Worm (Caenorhabditis elegans): ENCODE measurements around the gene mix-1.

Gene mix-1

DNA sequence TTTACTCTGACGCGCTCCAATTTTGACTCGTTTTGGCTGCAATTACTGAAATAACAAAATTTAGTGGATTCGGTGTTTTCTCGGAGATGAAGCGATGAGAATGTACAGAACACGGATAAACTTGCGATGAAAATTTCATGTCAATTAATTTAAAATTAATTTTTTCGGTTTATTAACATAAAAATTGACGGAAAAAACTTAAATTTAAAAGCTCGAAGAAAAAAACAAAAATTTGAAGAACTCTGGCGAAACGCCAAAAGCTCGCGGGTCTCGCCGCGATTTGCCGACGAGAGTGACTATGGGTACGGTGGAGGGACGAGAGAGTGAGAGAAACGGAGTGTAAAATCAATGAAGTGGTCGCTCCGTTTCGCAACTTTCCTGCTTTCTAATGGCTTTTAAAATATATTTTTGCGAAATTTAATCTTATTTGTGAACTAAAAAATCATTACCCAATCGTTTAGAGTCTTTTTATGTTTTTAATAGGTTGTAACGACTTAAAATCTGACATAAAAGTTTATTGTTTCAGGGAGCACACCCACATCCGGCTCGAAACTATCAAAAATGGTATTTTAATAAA is 44.7 kb downstream of the mix-1 start, which contains the start of the genes gmps-1 and cap-2 (continued):
- TF ChIP-seq ceh-31 (tag; optimal IDR thresholded peaks at IDR 0.05): peak; percentile 78
- TF ChIP-seq unc-42 (tag; optimal IDR thresholded peaks at IDR 0.05): peak; percentile 69
- TF ChIP-seq zip-5 (tag; optimal IDR thresholded peaks at IDR 0.05): no peak
- peak; percentile 47 for TF ChIP-seq C08G9.2 (tag; optimal IDR thresholded peaks at IDR 0.05)
- no peak for TF ChIP-seq nhr-11 (tag; optimal IDR thresholded peaks at IDR 0.05)
- no peak for TF ChIP-seq ceh-45 (GFP tag; IDR thresholded peaks at IDR 0.05)
- no peak; the same call in 1 of the 2 replicates for TF ChIP-seq sox-2 (GFP tag; IDR thresholded peaks at IDR 0.05)
- peak; percentile 10 for TF ChIP-seq pha-2 (tag; optimal IDR thresholded peaks at IDR 0.05)
- no peak for TF ChIP-seq Y22D7AL.16 (tag; optimal IDR thresholded peaks at IDR 0.05)
- no peak for TF ChIP-seq pha-4 (tag; optimal IDR thresholded peaks at IDR 0.05)
- TF ChIP-seq eyg-1 (tag; optimal IDR thresholded peaks at IDR 0.05): peak; percentile 5
- TF ChIP-seq F13H6.1 (tag; optimal IDR thresholded peaks at IDR 0.05): no peak
- TF ChIP-seq fax-1 (tag; optimal IDR thresholded peaks at IDR 0.05): no peak
- TF ChIP-seq hlh-6 (tag; optimal IDR thresholded peaks at IDR 0.05): no peak
- no peak for TF ChIP-seq C38D4.7 (GFP tag; optimal IDR thresholded peaks at IDR 0.05)
- no peak for TF ChIP-seq sox-4 (tag; optimal IDR thresholded peaks at IDR 0.05)
- peak; percentile 22 for TF ChIP-seq ets-4 (tag; optimal IDR thresholded peaks at IDR 0.05)
- peak; percentile 53; the same call in 1 of the 2 replicates for TF ChIP-seq unc-3 (GFP tag; conservative IDR thresholded peaks at IDR 0.05)
- no peak for TF ChIP-seq unc-3 (tag; optimal IDR thresholded peaks at IDR 0.05)
- peak; percentile 80 for TF ChIP-seq tbx-2 (tag; optimal IDR thresholded peaks at IDR 0.05)
- TF ChIP-seq gmeb-2 (tag; optimal IDR thresholded peaks at IDR 0.05): no peak
- TF ChIP-seq nhr-232 (tag; optimal IDR thresholded peaks at IDR 0.05): no peak
- TF ChIP-seq nfya-1 (tag; optimal IDR thresholded peaks at IDR 0.05): peak; percentile 95
- no peak for TF ChIP-seq hlh-15 (tag; optimal IDR thresholded peaks at IDR 0.05)
- TF ChIP-seq elt-2 (tag; optimal IDR thresholded peaks at IDR 0.05): peak; percentile 63
- no peak for TF ChIP-seq K02D7.2 (tag; optimal IDR thresholded peaks at IDR 0.05)
- peak; percentile 2 for TF ChIP-seq ceh-2 (tag; optimal IDR thresholded peaks at IDR 0.05)
- peak; percentile 6 for TF ChIP-seq lin-11 (tag; optimal IDR thresholded peaks at IDR 0.05)
- no peak for TF ChIP-seq K09A11.1 (tag; optimal IDR thresholded peaks at IDR 0.05; ENCODE audit: insufficient read depth)
- TF ChIP-seq ama-1 (optimal IDR thresholded peaks at IDR 0.05): no peak
- TF ChIP-seq sdc-2 (tag; optimal IDR thresholded peaks at IDR 0.05): no peak
- no peak for TF ChIP-seq npax-4 (tag; optimal IDR thresholded peaks at IDR 0.05)
- TF ChIP-seq ref-2 (tag; optimal IDR thresholded peaks at IDR 0.05): no peak
- TF ChIP-seq unc-55 (GFP tag; optimal IDR thresholded peaks at IDR 0.05): peak; percentile 1
- no peak for TF ChIP-seq ceh-19 (GFP tag; optimal IDR thresholded peaks at IDR 0.05)
- no peak for TF ChIP-seq elt-4 (tag; optimal IDR thresholded peaks at IDR 0.05)
- no peak for TF ChIP-seq fkh-10 (GFP tag; optimal IDR thresholded peaks at IDR 0.05)
- no peak for TF ChIP-seq tbx-7 (tag; optimal IDR thresholded peaks at IDR 0.05)
- no peak for TF ChIP-seq ceh-30 (tag; optimal IDR thresholded peaks at IDR 0.05)
- TF ChIP-seq fkh-6 (tag; optimal IDR thresholded peaks at IDR 0.05): no peak

DNA sequence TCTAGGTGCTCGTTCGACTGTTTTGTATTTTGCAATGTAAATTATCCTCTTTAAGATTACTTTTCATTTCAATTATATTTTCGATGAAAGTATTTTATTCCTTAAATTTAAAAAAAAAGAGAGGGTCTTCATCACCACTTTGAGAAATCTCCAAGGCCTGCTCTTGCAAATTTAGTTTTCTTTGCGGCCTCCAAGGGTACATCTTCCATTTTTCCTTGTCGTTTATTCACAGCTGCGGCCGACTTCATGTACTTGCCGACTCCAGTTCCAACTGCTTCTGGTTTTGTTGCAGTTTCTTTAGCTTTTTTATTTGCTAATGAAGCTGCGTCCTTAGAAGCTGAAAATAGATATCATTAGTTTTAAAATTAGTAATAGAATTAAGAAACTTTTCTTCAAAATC is 46.7 kb downstream of the mix-1 start:
- TF ChIP-seq ceh-2 (tag; optimal IDR thresholded peaks at IDR 0.05): no peak
- no peak for TF ChIP-seq pha-2 (tag; optimal IDR thresholded peaks at IDR 0.05)
- TF ChIP-seq nhr-232 (tag; optimal IDR thresholded peaks at IDR 0.05): no peak
- no peak for TF ChIP-seq ceh-24 (tag; optimal IDR thresholded peaks at IDR 0.05)
- no peak for TF ChIP-seq pha-4 (tag; optimal IDR thresholded peaks at IDR 0.05)
- no peak for TF ChIP-seq dve-1 (tag; optimal IDR thresholded peaks at IDR 0.05)
- TF ChIP-seq unc-3 (GFP tag; conservative IDR thresholded peaks at IDR 0.05): no peak
- no peak for TF ChIP-seq unc-3 (tag; optimal IDR thresholded peaks at IDR 0.05)
- no peak for TF ChIP-seq elt-4 (tag; optimal IDR thresholded peaks at IDR 0.05)
- TF ChIP-seq C08G9.2 (tag; optimal IDR thresholded peaks at IDR 0.05): no peak
- no peak for TF ChIP-seq hlh-30 (tag; optimal IDR thresholded peaks at IDR 0.05; ENCODE audit: insufficient read depth)
